Worm (Caenorhabditis elegans) whole organism, young adult: ENCODE results near the gene irld-2.
A peak's percentile ranks its signal among the peaks of the same experiment; 100 is the strongest.

Experiments
- B0035.1 ChIP-seq: sonication (generic microtip); optimal IDR thresholded peaks from 2 replicates; lab custom pipeline; 2016; ENCODE audit warnings: missing genetic modification characterization, mild to moderate bottlenecking, missing compliant biosample characterization, missing genotype, missing genetic modification reagents
- B0261.1 ChIP-seq: sonication (generic microtip); optimal IDR thresholded peaks from 2 replicates; lab custom pipeline; 2016; ENCODE audit warnings: mild to moderate bottlenecking, missing genetic modification characterization, moderate library complexity, missing compliant biosample characterization
- F10E7.11 ChIP-seq: sonication (generic microtip); optimal IDR thresholded peaks from 2 replicates; lab custom pipeline; 2017; ENCODE audit warnings: mild to moderate bottlenecking, missing genetic modification characterization, moderate library complexity, missing compliant biosample characterization
- F52B5.7 ChIP-seq: sonication (generic microtip); optimal IDR thresholded peaks from 2 replicates; lab custom pipeline; 2016; ENCODE audit warnings: mild to moderate bottlenecking, missing genetic modification characterization, missing compliant biosample characterization
- K11D2.4 ChIP-seq: fragments of 200-800 bp; sonication (Bioruptor generic); IDR thresholded peaks from 2 replicates; pipeline ENCODE4 v1.3.6; 2022; ENCODE audit warnings: missing genetic modification reagents, missing genetic modification characterization, missing compliant biosample characterization
- K12H6.12 ChIP-seq: fragments of 200-800 bp; sonication (Bioruptor generic); optimal IDR thresholded peaks from 2 replicates; lab custom pipeline; 2018; ENCODE audit warnings: mild to moderate bottlenecking, missing genetic modification characterization, missing compliant biosample characterization
- Y53G8AR.9 ChIP-seq: fragments of 200-800 bp; sonication (Bioruptor generic); conservative IDR thresholded peaks from 2 replicates; pipeline ENCODE4 v1.3.6; 2022; ENCODE audit warnings: missing genetic modification reagents, missing genetic modification characterization, missing compliant biosample characterization
- Y67H2A.10 ChIP-seq: fragments of 200-800 bp; sonication (Bioruptor generic); conservative IDR thresholded peaks from 2 replicates; pipeline ENCODE4 v1.3.6; 2022; ENCODE audit warnings: missing genetic modification reagents, missing genetic modification characterization, missing compliant biosample characterization
- ama-1 ChIP-seq, 3 experiments: fragments of 150-350 bp in 1 of 3; sonication (generic microtip) in 2 of 3; optimal IDR thresholded peaks; 2 replicates each; lab custom pipeline; 2014 to 2018; ENCODE audit warnings: missing biosample characterization in 2 of 3, missing genetic modification characterization in 2 of 3, missing genetic modification reagents in 2 of 3
- aptf-2 ChIP-seq: fragments of 200-800 bp; sonication (Bioruptor generic); conservative IDR thresholded peaks from 2 replicates; pipeline ENCODE4 v1.3.6; 2022; ENCODE audit warnings: missing genetic modification reagents, missing genetic modification characterization, missing compliant biosample characterization
- atf-7 ChIP-seq: sonication (generic microtip); optimal IDR thresholded peaks from 2 replicates; lab custom pipeline; 2017; ENCODE audit warnings: mild to moderate bottlenecking, missing genetic modification characterization, missing compliant biosample characterization
- ccch-3 ChIP-seq: fragments of 200-800 bp; sonication (Bioruptor generic); optimal IDR thresholded peaks from 2 replicates; lab custom pipeline; 2018; ENCODE audit warnings: mild to moderate bottlenecking, missing genetic modification characterization, missing compliant biosample characterization
- cebp-1 ChIP-seq, 2 experiments: fragments of 200-800 bp in 1 of 2; sonication (Bioruptor generic) in 1 of 2; sonication (generic microtip) in 1 of 2; IDR thresholded peaks in 1 of 2; optimal IDR thresholded peaks in 1 of 2; 2 replicates each; pipeline versions ENCODE4 v1.3.6 to Lab custom; 2017 to 2022; ENCODE audit warnings: missing compliant biosample characterization in 2 of 2, missing genetic modification characterization in 2 of 2, mild to moderate bottlenecking in 1 of 2, missing genetic modification reagents in 1 of 2, moderate library complexity in 1 of 2
- ceh-58 ChIP-seq: fragments of 200-800 bp; sonication (Bioruptor generic); IDR thresholded peaks from 2 replicates; pipeline ENCODE4 v1.3.6; 2022; ENCODE audit warnings: missing genetic modification characterization, missing compliant biosample characterization
- ceh-91 ChIP-seq: fragments of 200-800 bp; sonication (Bioruptor generic); IDR thresholded peaks from 2 replicates; pipeline ENCODE4 v1.3.6; 2022; ENCODE audit warnings: missing genetic modification reagents, missing genetic modification characterization, missing compliant biosample characterization
- chd-7 ChIP-seq: sonication (generic microtip); optimal IDR thresholded peaks from 2 replicates; lab custom pipeline; 2016; ENCODE audit warnings: mild to moderate bottlenecking, missing genetic modification characterization, moderate library complexity, missing compliant biosample characterization
- dox-1 ChIP-seq: fragments of 200-800 bp; sonication (Bioruptor generic); IDR thresholded peaks from 2 replicates; pipeline ENCODE4 v1.3.6; 2022; ENCODE audit warnings: missing genetic modification reagents, missing genetic modification characterization, missing compliant biosample characterization
- efl-1 ChIP-seq: fragments of 150-350 bp; optimal IDR thresholded peaks from 2 replicates; lab custom pipeline; 2014; ENCODE audit warnings: missing biosample characterization, missing genetic modification reagents, missing genetic modification characterization
- egl-18 ChIP-seq: fragments of 200-800 bp; sonication (Bioruptor generic); IDR thresholded peaks from 2 replicates; pipeline ENCODE4 v1.3.6; 2022; ENCODE audit warnings: missing genetic modification reagents, missing genetic modification characterization, missing compliant biosample characterization
- egl-44 ChIP-seq: fragments of 200-800 bp; sonication (Bioruptor generic); IDR thresholded peaks from 2 replicates; pipeline ENCODE4 v1.3.6; 2022; ENCODE audit warnings: missing genetic modification reagents, missing genetic modification characterization, missing compliant biosample characterization
- ekl-4 ChIP-seq: fragments of 200-800 bp; sonication (Bioruptor generic); IDR thresholded peaks from 2 replicates; pipeline ENCODE4 v1.3.6; 2022; ENCODE audit warnings: missing genetic modification reagents, missing genetic modification characterization, missing compliant biosample characterization
- hmg-20 ChIP-seq: fragments of 200-800 bp; sonication (Bioruptor generic); IDR thresholded peaks from 2 replicates; pipeline ENCODE4 v1.3.6; 2022; ENCODE audit warnings: missing genetic modification reagents, missing genetic modification characterization, missing compliant biosample characterization
- hsf-1 ChIP-seq: fragments of 200-800 bp; sonication (Bioruptor generic); IDR thresholded peaks from 2 replicates; pipeline ENCODE4 v1.3.6; 2022; ENCODE audit warnings: missing genetic modification reagents, missing genetic modification characterization, missing compliant biosample characterization
- lag-1 ChIP-seq: fragments of 200-800 bp; sonication (Bioruptor generic); IDR thresholded peaks from 2 replicates; pipeline ENCODE4 v1.3.6; 2022; ENCODE audit warnings: missing genetic modification reagents, missing genetic modification characterization, missing compliant biosample characterization
- let-607 ChIP-seq, 2 experiments: fragments of 200-800 bp in 1 of 2; sonication (Bioruptor generic) in 1 of 2; sonication (generic microtip) in 1 of 2; optimal IDR thresholded peaks; 2 replicates each; lab custom pipeline; 2016 to 2018; ENCODE audit warnings: mild to moderate bottlenecking in 2 of 2, missing compliant biosample characterization in 2 of 2, missing genetic modification characterization in 2 of 2, moderate library complexity in 2 of 2, missing genotype in 1 of 2
- lin-26 ChIP-seq: fragments of 200-800 bp; sonication (Bioruptor generic); IDR thresholded peaks from 2 replicates; pipeline ENCODE4 v1.3.6; 2022; ENCODE audit warnings: missing genetic modification reagents, missing genetic modification characterization, missing compliant biosample characterization
- madf-6 ChIP-seq: fragments of 200-800 bp; sonication (Bioruptor generic); IDR thresholded peaks from 2 replicates; pipeline ENCODE4 v1.3.6; 2022; ENCODE audit warnings: missing genetic modification reagents, missing genetic modification characterization, missing compliant biosample characterization
- nfyb-1 ChIP-seq: fragments of 200-800 bp; sonication (Bioruptor generic); IDR thresholded peaks from 2 replicates; pipeline ENCODE4 v1.3.6; 2022; ENCODE audit warnings: missing genetic modification reagents, missing genetic modification characterization, missing compliant biosample characterization
- nhr-179 ChIP-seq: sonication (generic microtip); optimal IDR thresholded peaks from 2 replicates; lab custom pipeline; 2016; ENCODE audit warnings: mild to moderate bottlenecking, missing genetic modification characterization, missing compliant biosample characterization
- nhr-27 ChIP-seq: fragments of 200-800 bp; sonication (Bioruptor generic); optimal IDR thresholded peaks from 2 replicates; lab custom pipeline; 2018; ENCODE audit warnings: mild to moderate bottlenecking, missing genetic modification characterization, moderate library complexity, missing compliant biosample characterization
- nhr-80 ChIP-seq: sonication (generic microtip); optimal IDR thresholded peaks from 2 replicates; lab custom pipeline; 2016; ENCODE audit warnings: missing genetic modification characterization, missing compliant biosample characterization
- pha-4 ChIP-seq: fragments of 150-350 bp; sonication (generic microtip); optimal IDR thresholded peaks from 2 replicates; lab custom pipeline; 2014; ENCODE audit warnings: missing biosample characterization, missing genetic modification reagents, missing genetic modification characterization
- rec-8 ChIP-seq, 2 experiments: sonication (generic microtip); optimal IDR thresholded peaks; 2 replicates each; lab custom pipeline; 2016; ENCODE audit warnings: mild to moderate bottlenecking in 2 of 2, missing genetic modification characterization in 2 of 2, missing genetic modification reagents in 2 of 2, missing genotype in 2 of 2, missing biosample characterization in 1 of 2, missing compliant biosample characterization in 1 of 2, moderate library complexity in 1 of 2
- snpc-1.3 ChIP-seq: sonication (generic microtip); optimal IDR thresholded peaks from 2 replicates; lab custom pipeline; 2017; ENCODE audit warnings: missing genetic modification characterization, mild to moderate bottlenecking, missing compliant biosample characterization, antibody characterized with exemption, moderate library complexity, missing genotype, missing genetic modification reagents; ENCODE audit not compliant: insufficient read depth
- snpc-4 ChIP-seq, 5 experiments: fragments of 150-350 bp in 1 of 5; sonication (generic microtip) in 4 of 5; optimal IDR thresholded peaks; 2 replicates each; lab custom pipeline; 2014 to 2018; ENCODE audit warnings: missing genetic modification characterization in 5 of 5, missing biosample characterization in 3 of 5, antibody characterized with exemption in 2 of 5, mild to moderate bottlenecking in 2 of 5, missing compliant biosample characterization in 2 of 5, missing genotype in 2 of 5, moderate library complexity in 2 of 5, missing genetic modification reagents in 1 of 5
- tbp1 ChIP-seq: fragments of 200-800 bp; sonication (Bioruptor generic); optimal IDR thresholded peaks from 2 replicates; lab custom pipeline; 2018; ENCODE audit warnings: mild to moderate bottlenecking, missing genetic modification characterization, missing compliant biosample characterization
- zfh-2 ChIP-seq: fragments of 200-800 bp; sonication (Bioruptor generic); conservative IDR thresholded peaks from 2 replicates; pipeline ENCODE4 v1.3.6; 2022; ENCODE audit warnings: missing genetic modification reagents, missing genetic modification characterization, missing compliant biosample characterization
- ztf-18 ChIP-seq: sonication (generic microtip); optimal IDR thresholded peaks from 2 replicates; lab custom pipeline; 2016; ENCODE audit warnings: missing genotype, mild to moderate bottlenecking, missing genetic modification characterization, missing compliant biosample characterization
- ztf-26 ChIP-seq: sonication (generic microtip); optimal IDR thresholded peaks from 2 replicates; lab custom pipeline; 2017; ENCODE audit warnings: missing genetic modification characterization, missing compliant biosample characterization
- ztf-3 ChIP-seq: fragments of 200-800 bp; sonication (Bioruptor generic); optimal IDR thresholded peaks from 2 replicates; lab custom pipeline; 2018; ENCODE audit warnings: mild to moderate bottlenecking, missing genetic modification characterization, missing compliant biosample characterization

The irld-2 gene

DNA sequence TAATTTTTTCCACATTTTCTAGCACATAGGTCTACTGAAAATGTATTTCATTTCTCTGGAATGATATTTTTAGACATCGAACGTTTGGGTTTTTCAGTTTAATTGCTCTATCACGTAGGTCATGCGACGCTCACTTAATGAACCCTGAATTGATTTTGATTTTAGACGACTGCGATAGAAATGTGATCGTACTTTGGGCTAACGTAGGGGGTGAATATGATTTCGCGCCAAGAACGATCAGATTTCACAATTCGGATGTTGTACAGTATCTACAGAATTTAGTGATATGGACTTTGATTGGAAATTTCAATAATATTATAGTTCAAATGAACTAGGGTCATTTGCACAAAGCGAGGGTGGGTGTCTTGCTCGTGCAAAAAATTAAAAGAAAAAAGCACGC is 42.7 kb downstream of the irld-2 start:
- TF ChIP-seq cebp-1 (GFP tag; IDR thresholded peaks at IDR 0.05; lab: Robert Waterston, UW) (no peak), cebp-1 (tag; optimal IDR thresholded peaks at IDR 0.05; lab: Kevin White, UChicago) (peak; percentile 52), snpc-1.3 (no peak)

- no peak for TF ChIP-seq madf-6 (GFP tag; lab: Robert Waterston, UW)
- peak; percentile 49 for TF ChIP-seq ama-1 (optimal IDR thresholded peaks at IDR 0.05; lab: Kevin White, UChicago)
- no peak for TF ChIP-seq ama-1 (GFP tag; optimal IDR thresholded peaks at IDR 0.05; lab: Kevin White, UChicago)
- TF ChIP-seq ceh-91 (GFP tag; lab: Robert Waterston, UW), result no peak
- TF ChIP-seq egl-44 (GFP tag; lab: Robert Waterston, UW), result no peak
- TF ChIP-seq lin-26 (GFP tag; lab: Robert Waterston, UW), result peak; percentile 49; the same call in 1 of the 2 replicates
- TF ChIP-seq ztf-26 (tag; lab: Kevin White, UChicago), result peak; percentile 40
- TF ChIP-seq Y53G8AR.9 (GFP tag; lab: Robert Waterston, UW), result 0 out of 2 replicates have a peak, but pooled peaks have one; percentile 29
- TF ChIP-seq rec-8 (tag; optimal IDR thresholded peaks at IDR 0.05; lab: Kevin White, UChicago), result no peak
- TF ChIP-seq K12H6.12 (tag; lab: Kevin White, UChicago), result no peak
- peak; percentile 22 for TF ChIP-seq K11D2.4 (GFP tag; lab: Robert Waterston, UW)
- peak in 1 of 2 experiments; percentile 21 for TF ChIP-seq let-607 (tag; optimal IDR thresholded peaks at IDR 0.05; lab: Kevin White, UChicago)
- TF ChIP-seq F10E7.11 (tag; lab: Kevin White, UChicago), result no peak
- TF ChIP-seq snpc-4 (GFP tag; optimal IDR thresholded peaks at IDR 0.05; lab: Kevin White, UChicago), result no peak
- TF ChIP-seq snpc-4 (tag; optimal IDR thresholded peaks at IDR 0.05; lab: Kevin White, UChicago), result peak in 1 of 4 experiments; percentile 26
- TF ChIP-seq chd-7 (tag; lab: Kevin White, UChicago), result peak; percentile 36
- no peak for TF ChIP-seq B0035.1 (tag; lab: Kevin White, UChicago)
- TF ChIP-seq ekl-4 (GFP tag; lab: Robert Waterston, UW), result no peak
- no peak for TF ChIP-seq efl-1 (GFP tag; lab: Kevin White, UChicago)
- 0 out of 2 replicates have a peak, but pooled peaks have one; percentile 11 for TF ChIP-seq cebp-1 (GFP tag; IDR thresholded peaks at IDR 0.05; lab: Robert Waterston, UW)
- peak; percentile 3 for TF ChIP-seq cebp-1 (tag; optimal IDR thresholded peaks at IDR 0.05; lab: Kevin White, UChicago)
- TF ChIP-seq ztf-3, result no peak
- TF ChIP-seq tbp1 (GFP tag; lab: Kevin White, UChicago), result peak; percentile 0
- TF ChIP-seq ztf-18, result no peak
- no peak for TF ChIP-seq pha-4
- TF ChIP-seq snpc-1.3, result no peak
- no peak for TF ChIP-seq lag-1 (GFP tag; lab: Robert Waterston, UW)
- TF ChIP-seq nfyb-1 (GFP tag; lab: Robert Waterston, UW), result peak; percentile 53
- no peak for TF ChIP-seq hmg-20 (GFP tag; lab: Robert Waterston, UW)
- TF ChIP-seq Y67H2A.10 (GFP tag; lab: Robert Waterston, UW), result no peak
- TF ChIP-seq egl-18 (GFP tag; lab: Robert Waterston, UW), result no peak
- TF ChIP-seq F52B5.7 (tag; lab: Kevin White, UChicago), result no peak
- no peak for TF ChIP-seq ceh-58 (GFP tag; lab: Robert Waterston, UW)
- no peak for TF ChIP-seq B0261.1 (tag; lab: Kevin White, UChicago)
- peak; percentile 38 for TF ChIP-seq nhr-80 (tag; lab: Kevin White, UChicago)
- TF ChIP-seq aptf-2, result no peak
- no peak for TF ChIP-seq nhr-27 (tag; lab: Kevin White, UChicago)
- TF ChIP-seq dox-1 (GFP tag; lab: Robert Waterston, UW), result no peak
- TF ChIP-seq ccch-3 (GFP tag; lab: Kevin White, UChicago), result no peak
- TF ChIP-seq hsf-1 (GFP tag; lab: Robert Waterston, UW), result no peak
- peak; percentile 80 for TF ChIP-seq zfh-2 (GFP tag; lab: Robert Waterston, UW)
- TF ChIP-seq nhr-179, result no peak
- TF ChIP-seq atf-7 (tag; lab: Kevin White, UChicago), result peak; percentile 19
Measured at ce11 chrX:13350804-13351747, 43.8 kb downstream of the irld-2 start, which contains the start of gene mxl-3. TSS of gene mxl-3 (minus strand) at chrX:13350804.
